Worm (Caenorhabditis elegans): ENCODE data around the gene ZK632.4.

The ZK632.4 gene

ce11 chrIII:9783133-9783590 lies 24.1 kb downstream of the ZK632.4 start (continued):
- TF ChIP-seq dpff-1 (tag; optimal IDR thresholded peaks at IDR 0.05) = no peak
- TF ChIP-seq mxl-1 (tag; optimal IDR thresholded peaks at IDR 0.05) = no peak
- TF ChIP-seq Y53F4B.3 (GFP tag; IDR thresholded peaks at IDR 0.05) = no peak
- TF ChIP-seq zfh-2 (GFP tag; conservative IDR thresholded peaks at IDR 0.05) = no peak
- 0 out of 2 replicates have a peak, but pooled peaks have one; percentile 54 for TF ChIP-seq hsf-1 (GFP tag; IDR thresholded peaks at IDR 0.05)
- peak; percentile 80 for TF ChIP-seq F57C9.4 (tag; optimal IDR thresholded peaks at IDR 0.05)
- TF ChIP-seq C17E4.6 (GFP tag; IDR thresholded peaks at IDR 0.05) = no peak
- peak; percentile 57 for TF ChIP-seq ztf-3 (GFP tag; optimal IDR thresholded peaks at IDR 0.05)
- no peak for TF ChIP-seq ztf-6 (GFP tag; IDR thresholded peaks at IDR 0.05)
- no peak for TF ChIP-seq him-1 (tag; optimal IDR thresholded peaks at IDR 0.05)
- peak; percentile 50; the same call in 1 of the 2 replicates for TF ChIP-seq B0336.3 (GFP tag; IDR thresholded peaks at IDR 0.05)
- no peak for TF ChIP-seq F23B12.7 (tag; optimal IDR thresholded peaks at IDR 0.05; ENCODE audit: insufficient read depth)
- TF ChIP-seq chd-7 (tag; optimal IDR thresholded peaks at IDR 0.05) = no peak
- TF ChIP-seq Y56A3A.18 (GFP tag; IDR thresholded peaks at IDR 0.05) = peak; percentile 54; the same call in 1 of the 2 replicates
- peak; percentile 22; the same call in 1 of the 2 replicates for TF ChIP-seq hmg-1.2 (GFP tag; IDR thresholded peaks at IDR 0.05)
- no peak for TF ChIP-seq lag-1 (GFP tag; IDR thresholded peaks at IDR 0.05)
- peak; percentile 21 for TF ChIP-seq attf-5 (GFP tag; optimal IDR thresholded peaks at IDR 0.05)
- TF ChIP-seq ccch-3 (GFP tag; optimal IDR thresholded peaks at IDR 0.05) = no peak
- no peak for TF ChIP-seq cebp-1 (GFP tag; IDR thresholded peaks at IDR 0.05)
- TF ChIP-seq cebp-1 (tag; optimal IDR thresholded peaks at IDR 0.05) = peak; percentile 29
- peak; percentile 3 for TF ChIP-seq gei-17 (GFP tag; optimal IDR thresholded peaks at IDR 0.05)
- no peak for TF ChIP-seq sdz-38 (tag; optimal IDR thresholded peaks at IDR 0.05)
- TF ChIP-seq B0035.1 (tag; optimal IDR thresholded peaks at IDR 0.05) = peak; percentile 7
- no peak for TF ChIP-seq rec-8 (tag; optimal IDR thresholded peaks at IDR 0.05)
- TF ChIP-seq efl-1 (GFP tag; optimal IDR thresholded peaks at IDR 0.05) = no peak
- no peak for TF ChIP-seq hmg-20 (GFP tag; IDR thresholded peaks at IDR 0.05)
- no peak for TF ChIP-seq snpc-4 (GFP tag; optimal IDR thresholded peaks at IDR 0.05)
- peak in 1 of 4 experiments; percentile 2 for TF ChIP-seq snpc-4 (tag; optimal IDR thresholded peaks at IDR 0.05)
- TF ChIP-seq madf-6 (GFP tag; IDR thresholded peaks at IDR 0.05) = peak; percentile 42
- TF ChIP-seq F39B2.1 (GFP tag; IDR thresholded peaks at IDR 0.05) = no peak
- peak in 1 of 3 experiments; percentile 57 for TF ChIP-seq lin-35 (GFP tag; optimal IDR thresholded peaks at IDR 0.05)
- TF ChIP-seq ztf-22 (GFP tag; optimal IDR thresholded peaks at IDR 0.05) = no peak
- peak; percentile 6 for TF ChIP-seq hrde-1 (tag; optimal IDR thresholded peaks at IDR 0.05; ENCODE audit: borderline replicate concordance)
- TF ChIP-seq F10E7.11 (tag; optimal IDR thresholded peaks at IDR 0.05) = peak; percentile 62
- 0 out of 2 replicates have a peak, but pooled peaks have one; percentile 54 for TF ChIP-seq Y53G8AR.9 (GFP tag; conservative IDR thresholded peaks at IDR 0.05)
- TF ChIP-seq ekl-4 (GFP tag; IDR thresholded peaks at IDR 0.05) = peak; percentile 17; the same call in 1 of the 2 replicates
- no peak for TF ChIP-seq nhr-80 (tag; optimal IDR thresholded peaks at IDR 0.05)
- no peak for TF ChIP-seq nhr-90 (tag; optimal IDR thresholded peaks at IDR 0.05)
- no peak for TF ChIP-seq egl-44 (GFP tag; IDR thresholded peaks at IDR 0.05)
- no peak for TF ChIP-seq snpc-3.4 (tag; optimal IDR thresholded peaks at IDR 0.05)
- no peak for TF ChIP-seq ztf-26 (tag; optimal IDR thresholded peaks at IDR 0.05)
- TF ChIP-seq aptf-3 (GFP tag; IDR thresholded peaks at IDR 0.05) = no peak
- TF ChIP-seq aptf-2 (GFP tag; conservative IDR thresholded peaks at IDR 0.05) = no peak
- TF ChIP-seq cebp-2 (GFP tag; IDR thresholded peaks at IDR 0.05) = 0 out of 2 replicates have a peak, but pooled peaks have one; percentile 36
- TF ChIP-seq bed-1 (GFP tag; IDR thresholded peaks at IDR 0.05) = 0 out of 2 replicates have a peak, but pooled peaks have one; percentile 14
- TF ChIP-seq tlf-1 (GFP tag; optimal IDR thresholded peaks at IDR 0.05) = peak; percentile 42
- peak; percentile 38 for TF ChIP-seq lin-40 (tag; optimal IDR thresholded peaks at IDR 0.05)
- peak; percentile 81 for TF ChIP-seq repo-1 (tag; optimal IDR thresholded peaks at IDR 0.05)

All from whole organism, young adult.